Worm (Caenorhabditis elegans) whole organism, late embryonic: ENCODE measurements around the gene cest-33.

ENCODE experiments used
- Y22D7AL.16 ChIP-seq: sonication (generic microtip); optimal IDR thresholded peaks from 2 replicates; lab custom pipeline; 2016; ENCODE audit warnings: missing genetic modification characterization, missing compliant biosample characterization
- ceh-2 ChIP-seq: sonication (generic microtip); optimal IDR thresholded peaks from 2 replicates; lab custom pipeline; 2016; ENCODE audit warnings: missing genotype, missing genetic modification characterization, missing compliant biosample characterization
- elt-2 ChIP-seq: sonication (generic microtip); optimal IDR thresholded peaks from 2 replicates; lab custom pipeline; 2016; ENCODE audit warnings: missing genetic modification reagents, missing genetic modification characterization, missing compliant biosample characterization
- elt-4 ChIP-seq: sonication (generic microtip); optimal IDR thresholded peaks from 2 replicates; lab custom pipeline; 2016; ENCODE audit warnings: missing genetic modification characterization, missing compliant biosample characterization
- hlh-30 ChIP-seq: sonication (generic microtip); optimal IDR thresholded peaks from 2 replicates; lab custom pipeline; 2017; ENCODE audit warnings: antibody characterized with exemption, missing genetic modification characterization, missing compliant biosample characterization; ENCODE audit not compliant: insufficient read depth

ce11 chrV:6413057-6413456 lies 47.6 kb upstream of the cest-33 start:
- peak; percentile 54 for TF ChIP-seq elt-2
- TF ChIP-seq hlh-30 (tag; lab: Kevin White, UChicago), result no peak
- no peak for TF ChIP-seq ceh-2 (tag; lab: Kevin White, UChicago)
- TF ChIP-seq Y22D7AL.16 (tag; lab: Kevin White, UChicago), result no peak
- TF ChIP-seq elt-4 (tag; lab: Kevin White, UChicago), result no peak
